Worm (Caenorhabditis elegans) whole organism, L4 larva: Measurements from ENCODE around the gene madf-11.

ENCODE experiments used
- Y105C5A.15 ChIP-seq: fragments of 200-800 bp; sonication (Bioruptor generic); IDR thresholded peaks from 2 replicates; pipeline ENCODE4 v1.3.6; 2022; ENCODE audit warnings: missing genetic modification characterization, missing compliant biosample characterization
- aly-2 ChIP-seq: sonication (generic microtip); optimal IDR thresholded peaks from 2 replicates; lab custom pipeline; 2018; ENCODE audit warnings: missing biosample characterization, missing genetic modification characterization
- ama-1 ChIP-seq: fragments of 150-350 bp; optimal IDR thresholded peaks from 2 replicates; lab custom pipeline; 2014; ENCODE audit warnings: inconsistent platforms, mixed read lengths
- ceh-28 ChIP-seq: fragments of 150-350 bp; optimal IDR thresholded peaks from 2 replicates; lab custom pipeline; 2014; ENCODE audit warnings: missing biosample characterization, missing genetic modification reagents, missing genetic modification characterization
- ces-1 ChIP-seq: fragments of 150-350 bp; sonication (generic microtip); optimal IDR thresholded peaks from 4 replicates; lab custom pipeline; 2014; ENCODE audit warnings: missing biosample characterization, missing genetic modification reagents, missing genetic modification characterization
- dmd-9 ChIP-seq: fragments of 200-800 bp; sonication (Bioruptor generic); IDR thresholded peaks from 2 replicates; pipeline ENCODE4 v1.3.6; 2022; ENCODE audit warnings: missing genetic modification reagents, missing genetic modification characterization, missing compliant biosample characterization
- dve-1 ChIP-seq: sonication (generic microtip); optimal IDR thresholded peaks from 2 replicates; lab custom pipeline; 2017; ENCODE audit warnings: antibody characterized with exemption, mild to moderate bottlenecking, missing genetic modification characterization, missing compliant biosample characterization; ENCODE audit not compliant: insufficient read depth
- egl-27 ChIP-seq: sonication (generic microtip); optimal IDR thresholded peaks from 3 replicates; lab custom pipeline; 2017; ENCODE audit warnings: missing biosample characterization, missing genetic modification reagents, missing genetic modification characterization
- mdt-29 ChIP-seq: fragments of 200-800 bp; sonication (Bioruptor generic); IDR thresholded peaks from 2 replicates; pipeline ENCODE4 v1.3.6; 2022; ENCODE audit warnings: missing genetic modification reagents, missing genetic modification characterization, missing compliant biosample characterization
- nhr-11 ChIP-seq: fragments of 150-350 bp; optimal IDR thresholded peaks from 2 replicates; lab custom pipeline; 2014; ENCODE audit warnings: missing biosample characterization, missing genetic modification characterization
- nhr-6 ChIP-seq: fragments of 150-350 bp; optimal IDR thresholded peaks from 2 replicates; lab custom pipeline; 2014; ENCODE audit warnings: missing biosample characterization, missing genetic modification characterization
- nhr-77 ChIP-seq: fragments of 150-350 bp; optimal IDR thresholded peaks from 2 replicates; lab custom pipeline; 2014; ENCODE audit warnings: missing biosample characterization, missing genetic modification characterization
- skn-1 ChIP-seq: fragments of 150-350 bp; optimal IDR thresholded peaks from 2 replicates; lab custom pipeline; 2014; ENCODE audit warnings: missing biosample characterization, missing genetic modification characterization
- unc-39 ChIP-seq: sonication (generic microtip); optimal IDR thresholded peaks from 2 replicates; lab custom pipeline; 2017; ENCODE audit warnings: missing biosample characterization, missing genetic modification characterization

DNA sequence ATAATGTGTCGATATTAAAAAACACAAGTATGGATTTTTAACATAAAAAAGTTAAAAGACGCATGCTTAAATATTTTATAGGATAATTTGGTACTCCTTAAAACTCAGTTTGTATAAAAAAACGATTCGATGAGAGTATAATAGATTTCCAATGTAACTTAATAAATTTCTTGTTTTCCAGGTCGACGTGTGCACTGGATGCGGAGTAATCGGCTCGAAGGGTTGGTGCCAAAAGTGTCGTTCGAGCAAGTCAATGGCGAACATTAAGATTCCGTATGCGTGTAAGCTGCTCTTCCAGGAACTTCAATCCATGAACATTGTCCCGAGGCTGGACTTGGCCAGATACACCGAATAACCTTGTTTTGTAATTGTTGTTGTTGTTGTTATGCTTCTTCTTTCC lies 39.0 kb downstream of the madf-11 start:
- TF ChIP-seq dmd-9 (GFP tag; lab: Robert Waterston, UW) (no peak), skn-1 (tag; lab: Kevin White, UChicago) (no peak), aly-2 (tag; lab: Kevin White, UChicago) (no peak), nhr-6 (no peak), dve-1 (tag; lab: Kevin White, UChicago) (no peak), mdt-29 (GFP tag; lab: Robert Waterston, UW) (no peak), ceh-28 (tag; lab: Kevin White, UChicago) (no peak), Y105C5A.15 (GFP tag; lab: Robert Waterston, UW) (no peak), ces-1 (no peak), ama-1 (lab: Kevin White, UChicago) (no peak), unc-39 (tag; lab: Kevin White, UChicago) (no peak), nhr-77 (tag; lab: Kevin White, UChicago) (no peak), nhr-11 (tag; lab: Kevin White, UChicago) (no peak), egl-27 (tag; lab: Kevin White, UChicago) (no peak)
